Worm (Caenorhabditis elegans): Measurements from ENCODE around the gene ZK105.1.

ZK105.1 gene

ce11 chrV:7755991-7756390 is 42.2 kb downstream of the ZK105.1 start (continued):
- TF ChIP-seq tbp1 (GFP tag; optimal IDR thresholded peaks at IDR 0.05) (no peak), sea-2 (GFP tag; IDR thresholded peaks at IDR 0.05) (no peak), Y79H2A.3 (GFP tag; conservative IDR thresholded peaks at IDR 0.05) (no peak)

- TF ChIP-seq mes-4 (tag; optimal IDR thresholded peaks at IDR 0.05): no peak
- TF ChIP-seq let-607 (tag; optimal IDR thresholded peaks at IDR 0.05): no peak
- TF ChIP-seq cebp-2 (GFP tag; IDR thresholded peaks at IDR 0.05): no peak
- no peak for TF ChIP-seq F55B11.4 (tag; optimal IDR thresholded peaks at IDR 0.05; ENCODE audit: borderline replicate concordance, insufficient read depth)
- no peak for TF ChIP-seq madf-6 (GFP tag; IDR thresholded peaks at IDR 0.05)
- no peak for TF ChIP-seq egl-18 (GFP tag; IDR thresholded peaks at IDR 0.05)
- peak; percentile 33 for TF ChIP-seq lin-40 (tag; optimal IDR thresholded peaks at IDR 0.05)
- peak; percentile 61 for TF ChIP-seq somi-1 (GFP tag; optimal IDR thresholded peaks at IDR 0.05)
- TF ChIP-seq hlh-12 (tag; optimal IDR thresholded peaks at IDR 0.05): no peak
- peak; percentile 44 for TF ChIP-seq ceh-27 (GFP tag; optimal IDR thresholded peaks at IDR 0.05)
- peak in 1 of 3 experiments; percentile 5 for TF ChIP-seq lin-35 (GFP tag; optimal IDR thresholded peaks at IDR 0.05)
- TF ChIP-seq nhr-120 (GFP tag; IDR thresholded peaks at IDR 0.05): no peak
- TF ChIP-seq sdz-38 (tag; optimal IDR thresholded peaks at IDR 0.05): no peak
- no peak for TF ChIP-seq egrh-3 (GFP tag; IDR thresholded peaks at IDR 0.05)
- no peak for TF ChIP-seq D2030.7 (GFP tag; IDR thresholded peaks at IDR 0.05)
- no peak for TF ChIP-seq lin-54 (GFP tag; optimal IDR thresholded peaks at IDR 0.05)
- TF ChIP-seq gei-17 (GFP tag; optimal IDR thresholded peaks at IDR 0.05): no peak
- TF ChIP-seq mcd-1 (GFP tag; IDR thresholded peaks at IDR 0.05): no peak
- no peak for TF ChIP-seq T07F8.4 (tag; optimal IDR thresholded peaks at IDR 0.05)
- no peak for TF ChIP-seq ztf-22 (GFP tag; optimal IDR thresholded peaks at IDR 0.05)
- no peak for TF ChIP-seq F23B12.7 (tag; optimal IDR thresholded peaks at IDR 0.05; ENCODE audit: insufficient read depth)
- TF ChIP-seq rcor-1 (GFP tag; IDR thresholded peaks at IDR 0.05): no peak
- TF ChIP-seq rpc-1 (optimal IDR thresholded peaks at IDR 0.05): no peak
- no peak for TF ChIP-seq rpc-1 (tag; optimal IDR thresholded peaks at IDR 0.05)
- no peak for TF ChIP-seq ekl-4 (GFP tag; IDR thresholded peaks at IDR 0.05)
- TF ChIP-seq F37B4.10 (GFP tag; IDR thresholded peaks at IDR 0.05): no peak
- peak; percentile 73 for TF ChIP-seq K12H6.12 (tag; optimal IDR thresholded peaks at IDR 0.05)
Measured at ce11 chrV:7759270-7759669, 45.5 kb downstream of the ZK105.1 start.

- TF ChIP-seq snpc-4 (GFP tag; optimal IDR thresholded peaks at IDR 0.05) (no peak), snpc-4 (tag; optimal IDR thresholded peaks at IDR 0.05) (no peak), nhr-80 (tag; optimal IDR thresholded peaks at IDR 0.05) (peak; percentile 28)
Measured at ce11 chrV:7760174-7760573, 46.4 kb downstream of the ZK105.1 start, which contains the start of gene hint-3. hint-3 (plus strand) TSS chrV:7760474.

ce11 chrV:7761906-7762305 is 48.1 kb downstream of the ZK105.1 start:
- TF ChIP-seq Y53G8AR.9 (GFP tag; conservative IDR thresholded peaks at IDR 0.05) (0 out of 2 replicates have a peak, but pooled peaks have one; percentile 1), ama-1 (optimal IDR thresholded peaks at IDR 0.05) (no peak), ama-1 (GFP tag; optimal IDR thresholded peaks at IDR 0.05) (no peak), ets-4 (GFP tag; optimal IDR thresholded peaks at IDR 0.05) (no peak), nfya-2 (GFP tag; IDR thresholded peaks at IDR 0.05) (no peak), mes-4 (tag; optimal IDR thresholded peaks at IDR 0.05) (no peak), lin-40 (tag; optimal IDR thresholded peaks at IDR 0.05) (no peak), tlf-1 (GFP tag; optimal IDR thresholded peaks at IDR 0.05) (no peak), attf-6 (GFP tag; IDR thresholded peaks at IDR 0.05) (no peak)

Data from whole organism, young adult.